Worm (Caenorhabditis elegans) whole organism, L4/young adult: ENCODE data around the gene erh-1.

Experiments used
- W03F9.2 ChIP-seq: fragments of 150-350 bp; optimal IDR thresholded peaks from 2 replicates; lab custom pipeline; 2014; ENCODE audit warnings: missing biosample characterization, missing genetic modification characterization
- dao-5 ChIP-seq: sonication (generic microtip); optimal IDR thresholded peaks from 2 replicates; lab custom pipeline; 2016; ENCODE audit warnings: missing genotype, missing genetic modification characterization, moderate library complexity, missing compliant biosample characterization

DNA sequence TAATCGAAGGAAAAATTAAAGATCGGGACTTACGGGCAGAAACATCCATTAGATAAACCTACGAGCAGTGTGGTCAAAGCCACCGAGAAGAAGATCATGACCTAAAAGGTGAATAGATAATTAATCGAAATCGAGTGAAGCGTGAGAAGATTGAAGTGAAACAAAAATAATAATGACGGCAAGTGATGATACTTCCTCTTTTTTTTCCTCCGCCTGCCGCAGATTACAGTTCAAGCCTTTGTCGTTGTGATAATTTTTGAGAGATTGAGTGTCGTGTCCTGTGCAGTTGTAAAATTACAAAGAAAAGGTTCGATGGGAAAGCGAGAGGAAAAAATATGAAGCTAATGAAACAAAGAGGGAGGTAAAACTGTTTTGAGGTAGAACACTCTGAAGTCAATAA lies 13.5 kb upstream of the erh-1 start, which contains the start of gene T21C9.9:
- no peak for TF ChIP-seq W03F9.2 (tag; lab: Kevin White, UChicago)
- no peak for TF ChIP-seq dao-5 (tag; lab: Kevin White, UChicago)
